Fruit fly (Drosophila melanogaster): ENCODE data around the gene CG11964.

CG11964 gene

DNA sequence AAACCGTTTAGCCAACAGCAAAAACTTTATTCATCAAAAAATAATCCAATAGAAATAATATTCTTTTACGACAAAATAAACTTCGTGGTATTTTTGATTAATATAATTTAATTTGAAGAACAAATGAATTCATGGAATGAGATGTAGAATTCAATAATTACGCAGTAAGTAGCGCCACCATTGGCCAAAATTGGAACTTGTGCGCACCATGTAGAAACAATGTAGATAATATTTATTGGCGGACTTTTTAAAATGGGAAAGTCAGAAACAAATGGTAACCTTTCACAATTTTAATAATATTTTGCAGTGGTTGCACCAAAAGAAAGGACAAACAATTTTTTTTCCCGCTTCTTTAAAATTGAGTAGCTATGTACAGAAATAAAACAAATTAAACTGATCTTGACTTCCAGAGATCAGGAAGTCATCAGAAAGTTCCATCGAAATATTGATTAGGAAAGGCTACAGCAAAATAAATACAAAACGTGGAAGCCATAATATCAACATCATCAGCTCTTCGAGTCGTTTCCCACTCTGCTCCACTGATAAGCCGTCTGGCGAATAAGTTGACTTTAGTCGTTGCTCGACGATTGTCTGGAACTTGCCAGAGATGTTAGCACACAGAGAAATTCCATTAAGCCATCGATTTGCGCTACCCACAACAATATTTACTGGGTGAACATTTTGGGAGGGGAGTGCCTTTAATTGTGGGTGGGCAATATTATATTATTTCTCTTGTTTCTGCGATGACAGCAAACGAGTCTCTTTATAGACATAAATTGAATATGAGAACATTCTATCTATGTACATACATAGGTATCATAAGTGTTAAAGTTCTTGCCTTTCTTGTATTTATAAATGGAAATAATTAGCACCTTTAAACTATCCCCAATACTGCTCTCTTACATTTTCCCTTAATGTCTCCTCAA is 35.3 kb upstream of the CG11964 start (continued):
- peak; percentile 2 for TF ChIP-seq CG6765 (GFP tag; optimal IDR thresholded peaks at IDR 0.05)
- peak; percentile 82; the same call in 2 of the 3 replicates for TF ChIP-seq CG2199 (GFP tag; IDR thresholded peaks at IDR 0.05)
- no peak for TF ChIP-seq CG4730 (GFP tag; IDR thresholded peaks at IDR 0.05)
- no peak for TF ChIP-seq Sox102F (GFP tag; optimal IDR thresholded peaks at IDR 0.05)
- TF ChIP-seq CG30403 (GFP tag; optimal IDR thresholded peaks at IDR 0.05), result peak; percentile 24
- no peak for TF ChIP-seq CG11398 (GFP tag; optimal IDR thresholded peaks at IDR 0.05)
- TF ChIP-seq Atf3 (GFP tag; optimal IDR thresholded peaks at IDR 0.05), result no peak
- TF ChIP-seq ken (GFP tag; IDR thresholded peaks at IDR 0.05), result 0 out of 3 replicates have a peak, but pooled peaks have one; percentile 30
- 0 out of 3 replicates have a peak, but pooled peaks have one; percentile 27 for TF ChIP-seq so (GFP tag; IDR thresholded peaks at IDR 0.05)
- 0 out of 3 replicates have a peak, but pooled peaks have one; percentile 12 for TF ChIP-seq B-H1 (GFP tag; IDR thresholded peaks at IDR 0.05)
- peak; percentile 55 for TF ChIP-seq stwl (tag; optimal IDR thresholded peaks at IDR 0.05)
- TF ChIP-seq dmrt99B (tag; optimal IDR thresholded peaks at IDR 0.05), result no peak
- TF ChIP-seq CG2202 (tag; optimal IDR thresholded peaks at IDR 0.05), result no peak
- TF ChIP-seq ssp (GFP tag; IDR thresholded peaks at IDR 0.05), result no peak
- TF ChIP-seq CG5953 (GFP tag; IDR thresholded peaks at IDR 0.05), result no peak
- TF ChIP-seq gem (tag; optimal IDR thresholded peaks at IDR 0.05), result peak; percentile 1
- no peak for TF ChIP-seq CG10543 (GFP tag; optimal IDR thresholded peaks at IDR 0.05)
- peak; percentile 65 for TF ChIP-seq CG11504 (tag; optimal IDR thresholded peaks at IDR 0.05)
- no peak for TF ChIP-seq p53 (GFP tag; optimal IDR thresholded peaks at IDR 0.05)
- TF ChIP-seq sim (GFP tag; IDR thresholded peaks at IDR 0.05), result 0 out of 2 replicates have a peak, but pooled peaks have one; percentile 27
- TF ChIP-seq unpg (GFP tag; optimal IDR thresholded peaks at IDR 0.05), result no peak
- peak; percentile 38 for TF ChIP-seq grau (tag; optimal IDR thresholded peaks at IDR 0.05)
- peak; percentile 6 for TF ChIP-seq Sry-δ (GFP tag; optimal IDR thresholded peaks at IDR 0.05)
- peak; percentile 48 for TF ChIP-seq CG2875 (GFP tag; optimal IDR thresholded peaks at IDR 0.05)
- TF ChIP-seq seq (GFP tag; IDR thresholded peaks at IDR 0.05), result peak; percentile 54
- peak; percentile 56; the same call in 2 of the 3 replicates for TF ChIP-seq Opbp (GFP tag; IDR thresholded peaks at IDR 0.05; ENCODE audit: partially characterized antibody)
- peak; percentile 25 for TF ChIP-seq slou (GFP tag; optimal IDR thresholded peaks at IDR 0.05)
- no peak for TF ChIP-seq CG8281 (tag; optimal IDR thresholded peaks at IDR 0.05)
- TF ChIP-seq pfk (GFP tag; optimal IDR thresholded peaks at IDR 0.05), result peak; percentile 18
- peak; percentile 20 for TF ChIP-seq HmgZ (tag; optimal IDR thresholded peaks at IDR 0.05)
- peak in 1 of 2 experiments; percentile 10 for TF ChIP-seq Hr51 (GFP tag; optimal IDR thresholded peaks at IDR 0.05)
- TF ChIP-seq ranshi (GFP tag; IDR thresholded peaks at IDR 0.05), result no peak
- no peak for TF ChIP-seq CG4404 (GFP tag; IDR thresholded peaks at IDR 0.05)
- peak; percentile 98 for TF ChIP-seq CTCF (GFP tag; optimal IDR thresholded peaks at IDR 0.05)
- TF ChIP-seq mld (GFP tag; IDR thresholded peaks at IDR 0.05; ENCODE audit: partially characterized antibody), result no peak
- no peak for TF ChIP-seq CG6254 (GFP tag; optimal IDR thresholded peaks at IDR 0.05)
- no peak for TF ChIP-seq ab (GFP tag; optimal IDR thresholded peaks at IDR 0.05)
- no peak for TF ChIP-seq CG30020 (tag; optimal IDR thresholded peaks at IDR 0.05)
- peak; percentile 6 for TF ChIP-seq CG12155 (GFP tag; optimal IDR thresholded peaks at IDR 0.05)
- no peak for TF ChIP-seq bowl (GFP tag; IDR thresholded peaks at IDR 0.05)
- peak; percentile 95 for TF ChIP-seq CG3163 (GFP tag; optimal IDR thresholded peaks at IDR 0.05)
- TF ChIP-seq tx (GFP tag; optimal IDR thresholded peaks at IDR 0.05), result no peak
- TF ChIP-seq sens (GFP tag), result peak; percentile 53
- no peak for TF ChIP-seq fru (optimal IDR thresholded peaks at IDR 0.05)
- TF ChIP-seq disco-r (GFP tag; optimal IDR thresholded peaks at IDR 0.05), result no peak
- TF ChIP-seq CG10366 (GFP tag; IDR thresholded peaks at IDR 0.05), result no peak
- TF ChIP-seq Hr3 (GFP tag; optimal IDR thresholded peaks at IDR 0.05), result no peak
- no peak for TF ChIP-seq CG17385 (GFP tag; optimal IDR thresholded peaks at IDR 0.05)
- TF ChIP-seq insv (GFP tag; optimal IDR thresholded peaks at IDR 0.05), result peak in 1 of 2 experiments; percentile 3
- TF ChIP-seq Bdp1 (GFP tag; optimal IDR thresholded peaks at IDR 0.05), result no peak

Data from whole organism, embryonic.